Worm (Caenorhabditis elegans) whole organism, mixed stage, embryonic: ENCODE results near the gene gas-1.

Experiments used
- M03D4.4 ChIP-seq: sonication (generic microtip); optimal IDR thresholded peaks from 2 replicates; lab custom pipeline; 2017; ENCODE audit warnings: mild to moderate bottlenecking, missing genetic modification characterization, missing compliant biosample characterization
- bed-3 ChIP-seq: fragments of 200-800 bp; sonication (Bioruptor generic); optimal IDR thresholded peaks from 3 replicates; lab custom pipeline; 2018; ENCODE audit warnings: mild to moderate bottlenecking, missing genetic modification characterization, moderate library complexity, missing compliant biosample characterization
- blmp-1 ChIP-seq: fragments of 150-350 bp; optimal IDR thresholded peaks from 2 replicates; lab custom pipeline; 2014; ENCODE audit warnings: missing biosample characterization, missing genetic modification characterization
- ceh-43 ChIP-seq: fragments of 200-800 bp; sonication (Bioruptor generic); optimal IDR thresholded peaks from 2 replicates; lab custom pipeline; 2018; ENCODE audit warnings: mild to moderate bottlenecking, missing genetic modification characterization, moderate library complexity, missing compliant biosample characterization
- ceh-83 ChIP-seq: fragments of 200-800 bp; sonication (Bioruptor generic); optimal IDR thresholded peaks from 2 replicates; lab custom pipeline; 2018; ENCODE audit warnings: mild to moderate bottlenecking, missing genetic modification characterization, missing compliant biosample characterization
- ces-1 ChIP-seq: fragments of 150-350 bp; optimal IDR thresholded peaks from 2 replicates; lab custom pipeline; 2014; ENCODE audit warnings: missing biosample characterization, missing genetic modification reagents, missing genetic modification characterization
- cnd-1 ChIP-seq: fragments of 200-800 bp; sonication (Bioruptor generic); optimal IDR thresholded peaks from 2 replicates; lab custom pipeline; 2018; ENCODE audit warnings: mild to moderate bottlenecking, missing genetic modification characterization, missing compliant biosample characterization
- drap-1 ChIP-seq: fragments of 200-800 bp; sonication (Bioruptor generic); optimal IDR thresholded peaks from 3 replicates; lab custom pipeline; 2018; ENCODE audit warnings: mild to moderate bottlenecking, missing genetic modification characterization, missing compliant biosample characterization
- flh-1 ChIP-seq: fragments of 200-800 bp; sonication (Bioruptor generic); optimal IDR thresholded peaks from 2 replicates; lab custom pipeline; 2018; ENCODE audit warnings: mild to moderate bottlenecking, missing genetic modification characterization, moderate library complexity, missing compliant biosample characterization
- ham-2 ChIP-seq: fragments of 200-800 bp; sonication (Bioruptor generic); optimal IDR thresholded peaks from 2 replicates; lab custom pipeline; 2018; ENCODE audit warnings: mild to moderate bottlenecking, missing genetic modification characterization, missing compliant biosample characterization
- hlh-1 ChIP-seq: fragments of 150-350 bp; optimal IDR thresholded peaks from 2 replicates; lab custom pipeline; 2014; ENCODE audit warnings: missing biosample characterization, missing genetic modification reagents, missing genetic modification characterization
- lin-13 ChIP-seq: fragments of 150-350 bp; optimal IDR thresholded peaks from 2 replicates; lab custom pipeline; 2014; ENCODE audit warnings: missing biosample characterization, missing genetic modification characterization
- lin-32 ChIP-seq: fragments of 200-800 bp; sonication (Bioruptor generic); optimal IDR thresholded peaks from 2 replicates; lab custom pipeline; 2018; ENCODE audit warnings: mild to moderate bottlenecking, missing genetic modification characterization, missing compliant biosample characterization
- lsy-2 ChIP-seq: fragments of 150-350 bp; optimal IDR thresholded peaks from 2 replicates; lab custom pipeline; 2014; ENCODE audit warnings: missing biosample characterization, missing genetic modification characterization
- mab-5 ChIP-seq: fragments of 150-350 bp; optimal IDR thresholded peaks from 2 replicates; lab custom pipeline; 2014; ENCODE audit warnings: missing biosample characterization, missing genetic modification characterization
- mep-1 ChIP-seq: fragments of 150-350 bp; optimal IDR thresholded peaks from 2 replicates; lab custom pipeline; 2017; ENCODE audit warnings: missing biosample characterization, missing genetic modification reagents, missing genetic modification characterization, inconsistent platforms
- mls-2 ChIP-seq: sonication (generic microtip); optimal IDR thresholded peaks from 2 replicates; lab custom pipeline; 2016; ENCODE audit warnings: mild to moderate bottlenecking, missing genetic modification characterization, moderate library complexity, missing compliant biosample characterization
- nhr-12 ChIP-seq: fragments of 150-350 bp; optimal IDR thresholded peaks from 2 replicates; lab custom pipeline; 2014; ENCODE audit warnings: missing biosample characterization, missing genetic modification characterization
- nhr-2 ChIP-seq: fragments of 150-350 bp; optimal IDR thresholded peaks from 2 replicates; lab custom pipeline; 2014; ENCODE audit warnings: missing biosample characterization, missing genetic modification characterization
- nhr-237 ChIP-seq: fragments of 150-350 bp; optimal IDR thresholded peaks from 2 replicates; lab custom pipeline; 2014; ENCODE audit warnings: missing biosample characterization, missing genetic modification characterization
- nhr-28 ChIP-seq: fragments of 150-350 bp; optimal IDR thresholded peaks from 2 replicates; lab custom pipeline; 2014; ENCODE audit warnings: missing biosample characterization, missing genetic modification characterization
- nhr-76 ChIP-seq: sonication (generic microtip); optimal IDR thresholded peaks from 2 replicates; lab custom pipeline; 2017; ENCODE audit warnings: missing biosample characterization, missing genetic modification characterization
- pha-4 ChIP-seq: fragments of 150-350 bp; optimal IDR thresholded peaks from 2 replicates; lab custom pipeline; 2018; ENCODE audit warnings: missing biosample characterization, missing genetic modification reagents, missing genetic modification characterization
- sem-2 ChIP-seq: fragments of 200-800 bp; sonication (Bioruptor generic); optimal IDR thresholded peaks from 2 replicates; lab custom pipeline; 2018; ENCODE audit warnings: mild to moderate bottlenecking, missing genetic modification characterization, missing compliant biosample characterization
- snpc-4 ChIP-seq: fragments of 150-350 bp; optimal IDR thresholded peaks from 2 replicates; lab custom pipeline; 2014; ENCODE audit warnings: missing biosample characterization, missing genetic modification characterization
- sptf-1 ChIP-seq: sonication (generic microtip); optimal IDR thresholded peaks from 2 replicates; lab custom pipeline; 2017; ENCODE audit warnings: mild to moderate bottlenecking, missing genetic modification characterization, moderate library complexity, missing compliant biosample characterization
- unc-120 ChIP-seq: sonication (generic microtip); optimal IDR thresholded peaks from 2 replicates; lab custom pipeline; 2017; ENCODE audit warnings: missing genetic modification characterization, missing compliant biosample characterization; ENCODE audit not compliant: poor library complexity, severe bottlenecking
- unc-39 ChIP-seq: fragments of 150-350 bp; optimal IDR thresholded peaks from 2 replicates; lab custom pipeline; 2014; ENCODE audit warnings: missing biosample characterization, missing genetic modification characterization
- unc-62 ChIP-seq: fragments of 150-350 bp; optimal IDR thresholded peaks from 2 replicates; lab custom pipeline; 2014; ENCODE audit warnings: missing biosample characterization, missing genetic modification reagents, missing genetic modification characterization
- zip-8 ChIP-seq: fragments of 150-350 bp; optimal IDR thresholded peaks from 2 replicates; lab custom pipeline; 2014; ENCODE audit warnings: missing biosample characterization, missing genetic modification characterization

The gas-1 gene

ce11 chrX:15604236-15604635 lies 14.0 kb upstream of the gas-1 start:
- TF ChIP-seq bed-3 (no peak), unc-62 (GFP tag; lab: Kevin White, UChicago) (no peak), nhr-12 (tag; lab: Kevin White, UChicago) (no peak), sptf-1 (tag; lab: Kevin White, UChicago) (no peak), mls-2 (tag; lab: Kevin White, UChicago) (no peak), ces-1 (GFP tag; lab: Kevin White, UChicago) (no peak), nhr-237 (tag; lab: Kevin White, UChicago) (no peak), flh-1 (no peak), unc-39 (no peak), lsy-2 (no peak), ceh-43 (GFP tag; lab: Kevin White, UChicago) (no peak), zip-8 (no peak), nhr-28 (no peak)

- TF ChIP-seq hlh-1 (tag; lab: Kevin White, UChicago) (peak; percentile 8), nhr-237 (tag; lab: Kevin White, UChicago) (no peak), unc-62 (GFP tag; lab: Kevin White, UChicago) (no peak), sem-2 (no peak), ham-2 (peak; percentile 16), lin-13 (tag; lab: Kevin White, UChicago) (no peak), nhr-12 (tag; lab: Kevin White, UChicago) (no peak), cnd-1 (tag; lab: Kevin White, UChicago) (peak; percentile 13), mep-1 (tag; lab: Kevin White, UChicago) (peak; percentile 69), mls-2 (tag; lab: Kevin White, UChicago) (peak; percentile 40), pha-4 (tag; lab: Kevin White, UChicago) (no peak), zip-8 (peak; percentile 45), M03D4.4 (tag; lab: Kevin White, UChicago) (peak; percentile 34), unc-120 (peak; percentile 11), lin-32 (GFP tag; lab: Kevin White, UChicago) (no peak), flh-1 (no peak), nhr-2 (tag; lab: Kevin White, UChicago) (peak; percentile 33)
Observed at ce11 chrX:15600512-15601117, 10.4 kb upstream of the gas-1 start, which contains the start of gene ent-2. Gene ent-2 (plus strand): TSS chrX:15601067.

DNA sequence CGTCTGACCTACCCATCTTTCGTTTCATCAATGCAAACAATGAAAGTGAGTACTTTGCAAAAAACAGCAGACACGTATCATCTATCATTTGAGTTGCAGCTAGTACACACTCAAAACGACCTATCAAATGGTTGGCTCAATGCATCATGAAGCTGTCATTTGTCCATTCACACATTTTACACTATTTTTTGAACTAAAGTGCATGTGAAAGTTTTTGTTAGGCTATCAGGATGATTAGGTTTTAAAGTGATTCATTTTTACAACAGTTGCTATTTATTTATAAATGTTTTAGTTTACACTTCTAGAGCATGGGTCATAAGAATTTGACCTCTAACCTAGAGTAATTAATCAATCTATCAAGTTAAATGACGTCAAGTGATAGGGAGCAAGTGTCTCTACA lies 9.7 kb upstream of the gas-1 start:
- TF ChIP-seq lin-13 (tag; lab: Kevin White, UChicago): no peak
- TF ChIP-seq zip-8: no peak
- TF ChIP-seq ceh-43 (GFP tag; lab: Kevin White, UChicago): no peak
- TF ChIP-seq ham-2: no peak
- TF ChIP-seq mab-5 (tag; lab: Kevin White, UChicago): no peak
- TF ChIP-seq nhr-76: no peak

DNA sequence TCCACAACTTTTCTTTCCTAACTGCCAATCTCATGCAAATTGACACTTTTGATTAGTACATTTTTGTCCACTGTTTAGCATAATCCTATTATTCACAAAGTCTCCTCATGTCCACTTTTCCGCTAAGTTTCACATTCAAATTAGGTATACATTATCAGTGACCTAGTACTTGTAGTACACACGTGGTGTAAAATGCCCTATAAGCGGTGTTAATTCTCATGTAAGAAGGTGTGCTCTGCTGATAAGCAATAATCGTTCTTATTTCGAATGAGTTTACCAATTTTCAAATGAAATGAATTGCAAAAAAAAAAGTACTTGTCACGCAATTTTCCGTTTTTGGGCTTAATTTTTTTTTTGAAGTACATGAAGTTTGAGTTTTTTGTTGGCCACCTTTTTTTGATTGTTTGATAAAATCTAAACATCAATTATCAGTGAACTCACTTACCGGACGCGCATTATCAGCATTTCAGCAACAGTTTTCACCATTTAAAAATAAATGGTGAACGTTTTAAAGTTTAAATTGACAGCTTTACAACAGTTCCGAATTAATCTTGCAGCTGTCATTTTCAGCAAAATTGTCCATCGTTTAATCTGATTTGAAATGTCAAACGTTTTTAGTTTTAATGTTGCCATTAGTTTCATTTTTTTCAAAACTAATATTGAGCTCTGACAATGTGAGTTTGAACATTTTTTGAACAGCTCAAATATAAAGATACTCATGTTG lies 8.6 kb upstream of the gas-1 start:
- no peak for TF ChIP-seq cnd-1 (tag; lab: Kevin White, UChicago)
- no peak for TF ChIP-seq lsy-2
- TF ChIP-seq mls-2 (tag; lab: Kevin White, UChicago): no peak
- no peak for TF ChIP-seq lin-32 (GFP tag; lab: Kevin White, UChicago)
- TF ChIP-seq hlh-1 (tag; lab: Kevin White, UChicago): no peak
- no peak for TF ChIP-seq nhr-12 (tag; lab: Kevin White, UChicago)
- no peak for TF ChIP-seq nhr-76
- no peak for TF ChIP-seq sem-2
- no peak for TF ChIP-seq ceh-83 (GFP tag; lab: Kevin White, UChicago)

- TF ChIP-seq unc-120 (no peak), blmp-1 (tag; lab: Kevin White, UChicago) (no peak), ceh-83 (GFP tag; lab: Kevin White, UChicago) (no peak), sem-2 (no peak), pha-4 (tag; lab: Kevin White, UChicago) (no peak), drap-1 (no peak), unc-62 (GFP tag; lab: Kevin White, UChicago) (no peak), unc-39 (no peak), snpc-4 (tag; lab: Kevin White, UChicago) (no peak), nhr-2 (tag; lab: Kevin White, UChicago) (no peak)
- TF ChIP-seq, all 35 proteins: peak for 0
Observed at ce11 chrX:15597077-15597476, 6.9 kb upstream of the gas-1 start, which contains the start of gene K09A9.8. Gene K09A9.8 (minus strand): TSS chrX:15597177.
